Fruit fly (Drosophila melanogaster): ENCODE measurements around the gene CG42557.
A peak's percentile ranks its signal among the peaks of the same experiment; 100 is the strongest.

The CG42557 gene

DNA sequence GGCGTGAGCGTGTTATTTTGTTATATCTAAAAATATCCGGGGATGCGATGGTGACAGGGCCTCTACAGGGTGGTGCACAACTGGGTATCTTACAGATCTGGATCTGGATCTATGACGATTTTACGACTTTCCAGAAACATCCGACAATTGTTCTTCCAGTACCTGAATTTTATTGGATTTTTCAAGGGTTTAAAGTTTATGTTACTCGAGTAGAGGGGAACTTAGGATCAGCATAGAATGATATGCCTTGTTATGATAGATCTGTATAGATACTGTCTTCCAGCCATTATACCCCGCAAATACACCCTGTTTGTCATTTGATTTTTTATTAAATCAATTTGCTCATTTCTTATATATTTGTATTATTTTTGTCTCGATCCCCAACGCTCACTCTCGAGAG is 38.7 kb upstream of the CG42557 start (continued):
- TF ChIP-seq oc (tag; optimal IDR thresholded peaks at IDR 0.05), result no peak
- TF ChIP-seq vvl (GFP tag; IDR thresholded peaks at IDR 0.05), result peak; percentile 51; the same call in 1 of the 2 replicates
- TF ChIP-seq Dbx (GFP tag; IDR thresholded peaks at IDR 0.05), result peak; percentile 71
- TF ChIP-seq Rfx (GFP tag; IDR thresholded peaks at IDR 0.05), result peak; percentile 82
- no peak for TF ChIP-seq CG4282 (GFP tag; optimal IDR thresholded peaks at IDR 0.05)
- TF ChIP-seq Hand (GFP tag; optimal IDR thresholded peaks at IDR 0.05), result no peak
- TF ChIP-seq gfzf (GFP tag; optimal IDR thresholded peaks at IDR 0.05), result no peak
- no peak for TF ChIP-seq CG6791 (GFP tag; IDR thresholded peaks at IDR 0.05; ENCODE audit: partially characterized antibody)
- TF ChIP-seq CG7786 (GFP tag; optimal IDR thresholded peaks at IDR 0.05), result peak; percentile 33
- no peak for TF ChIP-seq Elba2 (GFP tag; optimal IDR thresholded peaks at IDR 0.05)
- TF ChIP-seq Sox102F (GFP tag; optimal IDR thresholded peaks at IDR 0.05), result peak; percentile 72
- TF ChIP-seq CG9437 (GFP tag; optimal IDR thresholded peaks at IDR 0.05), result no peak
- peak; percentile 5; the same call in 1 of the 3 replicates for TF ChIP-seq H15 (GFP tag; IDR thresholded peaks at IDR 0.05)
- peak; percentile 18 for TF ChIP-seq CG10979 (tag; optimal IDR thresholded peaks at IDR 0.05)
- peak; percentile 43 for TF ChIP-seq CG15011 (GFP tag; optimal IDR thresholded peaks at IDR 0.05)
- no peak for TF ChIP-seq Doc3 (GFP tag; IDR thresholded peaks at IDR 0.05; ENCODE audit: partially characterized antibody)
- peak; percentile 18 to 35 for TF ChIP-seq Pdp1 (GFP tag; optimal IDR thresholded peaks at IDR 0.05)
- TF ChIP-seq CG17361 (GFP tag; IDR thresholded peaks at IDR 0.05), result peak; percentile 67
- no peak for TF ChIP-seq Spps (tag; optimal IDR thresholded peaks at IDR 0.05)
- TF ChIP-seq CG13296 (GFP tag; optimal IDR thresholded peaks at IDR 0.05), result peak; percentile 66
- peak; percentile 19 for TF ChIP-seq Bdp1 (GFP tag; optimal IDR thresholded peaks at IDR 0.05)
- TF ChIP-seq crp (GFP tag; optimal IDR thresholded peaks at IDR 0.05), result no peak
- TF ChIP-seq emc (GFP tag; optimal IDR thresholded peaks at IDR 0.05), result no peak
- TF ChIP-seq CG9932 (GFP tag; IDR thresholded peaks at IDR 0.05), result peak; percentile 72
- no peak for TF ChIP-seq HLH4C (GFP tag; IDR thresholded peaks at IDR 0.05; ENCODE audit: partially characterized antibody)
- TF ChIP-seq CG1602 (GFP tag; optimal IDR thresholded peaks at IDR 0.05), result no peak
- peak; percentile 80 for TF ChIP-seq Ets65A (GFP tag)
- peak; percentile 67 for TF ChIP-seq HLH3B (GFP tag; IDR thresholded peaks at IDR 0.05)
- TF ChIP-seq CG42726 (GFP tag; IDR thresholded peaks at IDR 0.05; ENCODE audit: partially characterized antibody), result no peak
- TF ChIP-seq vfl (GFP tag; optimal IDR thresholded peaks at IDR 0.05), result no peak
- peak; percentile 40 for TF ChIP-seq Hsf (GFP tag; optimal IDR thresholded peaks at IDR 0.05)
- peak; percentile 11 for TF ChIP-seq tin (GFP tag; optimal IDR thresholded peaks at IDR 0.05)
- TF ChIP-seq chif (GFP tag; optimal IDR thresholded peaks at IDR 0.05), result peak in 1 of 2 experiments; percentile 9
- TF ChIP-seq CG7745 (tag; optimal IDR thresholded peaks at IDR 0.05), result no peak
- no peak for TF ChIP-seq CG4360 (GFP tag; IDR thresholded peaks at IDR 0.05)
- no peak for TF ChIP-seq CG17612 (GFP tag; IDR thresholded peaks at IDR 0.05)
- no peak for TF ChIP-seq Stat92E (GFP tag; optimal IDR thresholded peaks at IDR 0.05)
- TF ChIP-seq mld (GFP tag; IDR thresholded peaks at IDR 0.05; ENCODE audit: partially characterized antibody), result no peak
- TF ChIP-seq CG7987 (GFP tag; optimal IDR thresholded peaks at IDR 0.05), result no peak
- TF ChIP-seq Asciz (GFP tag; optimal IDR thresholded peaks at IDR 0.05), result peak; percentile 49
- TF ChIP-seq BEAF-32 (GFP tag; optimal IDR thresholded peaks at IDR 0.05), result no peak
- TF ChIP-seq CG17829 (tag; optimal IDR thresholded peaks at IDR 0.05), result peak; percentile 32
- TF ChIP-seq ro (GFP tag; IDR thresholded peaks at IDR 0.05), result no peak
